Worm (Caenorhabditis elegans) whole organism, late embryonic: ENCODE data around the gene fipr-29.

Source experiments
- C38D4.7 ChIP-seq: fragments of 200-800 bp; sonication (Bioruptor generic); optimal IDR thresholded peaks from 2 replicates; lab custom pipeline; 2018; ENCODE audit warnings: mild to moderate bottlenecking, missing genetic modification characterization, moderate library complexity, missing compliant biosample characterization
- F13H6.1 ChIP-seq: sonication (generic microtip); optimal IDR thresholded peaks from 2 replicates; lab custom pipeline; 2016; ENCODE audit warnings: missing genetic modification characterization, missing compliant biosample characterization
- K02D7.2 ChIP-seq: sonication (generic microtip); optimal IDR thresholded peaks from 2 replicates; lab custom pipeline; 2017; ENCODE audit warnings: mild to moderate bottlenecking, missing genetic modification characterization, missing compliant biosample characterization
- ahr-1 ChIP-seq: sonication (generic microtip); optimal IDR thresholded peaks from 2 replicates; lab custom pipeline; 2016; ENCODE audit warnings: missing genetic modification characterization, missing compliant biosample characterization
- ama-1 ChIP-seq: fragments of 150-350 bp; optimal IDR thresholded peaks from 2 replicates; lab custom pipeline; 2014
- ceh-19 ChIP-seq: fragments of 200-800 bp; sonication (Bioruptor generic); optimal IDR thresholded peaks from 2 replicates; lab custom pipeline; 2018; ENCODE audit warnings: mild to moderate bottlenecking, missing genetic modification characterization, missing compliant biosample characterization
- ceh-24 ChIP-seq: sonication (generic microtip); optimal IDR thresholded peaks from 2 replicates; lab custom pipeline; 2016; ENCODE audit warnings: mild to moderate bottlenecking, missing genetic modification characterization, missing compliant biosample characterization
- ceh-30 ChIP-seq: fragments of 150-350 bp; optimal IDR thresholded peaks from 2 replicates; lab custom pipeline; 2014; ENCODE audit warnings: missing biosample characterization, missing genetic modification characterization
- ceh-45 ChIP-seq: fragments of 200-800 bp; sonication (Bioruptor generic); IDR thresholded peaks from 2 replicates; pipeline ENCODE4 v1.3.6; 2022; ENCODE audit warnings: missing genetic modification reagents, missing genetic modification characterization, missing compliant biosample characterization
- ceh-48 ChIP-seq: sonication (generic microtip); optimal IDR thresholded peaks from 2 replicates; lab custom pipeline; 2016; ENCODE audit warnings: missing genetic modification characterization, inconsistent platforms, missing compliant biosample characterization
- dmd-4 ChIP-seq: sonication (generic microtip); optimal IDR thresholded peaks from 2 replicates; lab custom pipeline; 2016; ENCODE audit warnings: borderline replicate concordance, missing genetic modification characterization, missing compliant biosample characterization
- dve-1 ChIP-seq: sonication (generic microtip); optimal IDR thresholded peaks from 2 replicates; lab custom pipeline; 2017; ENCODE audit warnings: antibody characterized with exemption, mild to moderate bottlenecking, missing genetic modification characterization, missing compliant biosample characterization
- elt-2 ChIP-seq: sonication (generic microtip); optimal IDR thresholded peaks from 2 replicates; lab custom pipeline; 2016; ENCODE audit warnings: missing genetic modification reagents, missing genetic modification characterization, missing compliant biosample characterization
- ets-4 ChIP-seq: sonication (generic microtip); optimal IDR thresholded peaks from 2 replicates; lab custom pipeline; 2016; ENCODE audit warnings: missing genetic modification characterization, missing compliant biosample characterization
- fkh-6 ChIP-seq: sonication (generic microtip); optimal IDR thresholded peaks from 2 replicates; lab custom pipeline; 2016; ENCODE audit warnings: missing genetic modification characterization, missing compliant biosample characterization
- hlh-30 ChIP-seq: sonication (generic microtip); optimal IDR thresholded peaks from 2 replicates; lab custom pipeline; 2017; ENCODE audit warnings: antibody characterized with exemption, missing genetic modification characterization, missing compliant biosample characterization; ENCODE audit not compliant: insufficient read depth
- hlh-8 ChIP-seq: sonication (generic microtip); optimal IDR thresholded peaks from 2 replicates; lab custom pipeline; 2016; ENCODE audit warnings: missing genotype, missing genetic modification characterization, missing compliant biosample characterization
- lim-6 ChIP-seq: sonication (generic microtip); optimal IDR thresholded peaks from 2 replicates; lab custom pipeline; 2016; ENCODE audit warnings: missing genetic modification characterization, missing compliant biosample characterization
- madf-2 ChIP-seq: sonication (generic microtip); optimal IDR thresholded peaks from 2 replicates; lab custom pipeline; 2017; ENCODE audit warnings: missing genetic modification characterization, missing compliant biosample characterization
- nfya-1 ChIP-seq: sonication (generic microtip); optimal IDR thresholded peaks from 2 replicates; lab custom pipeline; 2017; ENCODE audit warnings: missing genetic modification characterization, mild to moderate bottlenecking, missing compliant biosample characterization, antibody characterized with exemption, moderate library complexity
- npax-4 ChIP-seq: sonication (generic microtip); optimal IDR thresholded peaks from 2 replicates; lab custom pipeline; 2016; ENCODE audit warnings: missing genetic modification characterization, missing compliant biosample characterization
- pax-1 ChIP-seq: fragments of 150-350 bp; optimal IDR thresholded peaks from 2 replicates; lab custom pipeline; 2014; ENCODE audit warnings: missing biosample characterization, missing genetic modification characterization
- pha-2 ChIP-seq: sonication (generic microtip); optimal IDR thresholded peaks from 2 replicates; lab custom pipeline; 2017; ENCODE audit warnings: mild to moderate bottlenecking, missing genetic modification characterization, missing compliant biosample characterization
- pha-4 ChIP-seq: fragments of 150-350 bp; optimal IDR thresholded peaks from 2 replicates; lab custom pipeline; 2018; ENCODE audit warnings: missing biosample characterization, missing genetic modification reagents, missing genetic modification characterization
- pqm-1 ChIP-seq: sonication (generic microtip); optimal IDR thresholded peaks from 2 replicates; lab custom pipeline; 2016; ENCODE audit warnings: missing genetic modification characterization, missing compliant biosample characterization
- pros-1 ChIP-seq: fragments of 150-350 bp; optimal IDR thresholded peaks from 2 replicates; lab custom pipeline; 2014; ENCODE audit warnings: missing biosample characterization, missing genetic modification reagents, missing genetic modification characterization
- sox-2 ChIP-seq: fragments of 200-800 bp; sonication (Bioruptor generic); IDR thresholded peaks from 2 replicates; pipeline ENCODE4 v1.3.6; 2022; ENCODE audit warnings: missing genetic modification reagents, missing genetic modification characterization, missing compliant biosample characterization
- tbx-2 ChIP-seq: sonication (generic microtip); optimal IDR thresholded peaks from 2 replicates; lab custom pipeline; 2016; ENCODE audit warnings: missing genetic modification characterization, missing compliant biosample characterization
- ttx-3 ChIP-seq: sonication (generic microtip); optimal IDR thresholded peaks from 2 replicates; lab custom pipeline; 2016; ENCODE audit warnings: missing genetic modification reagents, missing genetic modification characterization, missing compliant biosample characterization
- unc-42 ChIP-seq: sonication (generic microtip); optimal IDR thresholded peaks from 2 replicates; lab custom pipeline; 2016; ENCODE audit warnings: missing genotype, missing genetic modification characterization, missing compliant biosample characterization
- unc-86 ChIP-seq: sonication (generic microtip); optimal IDR thresholded peaks from 2 replicates; lab custom pipeline; 2016; ENCODE audit warnings: missing genetic modification characterization, missing compliant biosample characterization
- ztf-16 ChIP-seq: sonication (generic microtip); optimal IDR thresholded peaks from 2 replicates; lab custom pipeline; 2017; ENCODE audit warnings: missing genetic modification characterization, missing compliant biosample characterization

fipr-29 gene

DNA sequence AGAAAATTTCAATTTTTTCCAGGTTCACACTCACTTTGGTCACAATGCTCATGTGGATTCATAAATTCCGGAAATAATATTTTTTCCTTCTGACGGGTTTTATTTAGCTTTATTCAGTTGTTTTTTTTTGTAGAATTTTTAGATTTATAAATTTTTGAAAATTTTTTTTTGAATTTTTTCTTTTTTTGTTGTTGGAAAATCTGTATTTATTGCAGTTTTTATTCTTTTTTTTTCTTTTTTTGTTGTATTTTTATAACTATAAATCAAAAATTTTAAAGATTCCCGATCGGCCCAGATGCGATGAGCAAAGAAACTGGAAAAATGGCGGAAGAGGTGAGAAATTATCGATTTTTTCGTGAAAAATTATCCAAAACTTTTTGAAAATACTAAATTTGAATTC lies 31.4 kb upstream of the fipr-29 start, which contains the start of gene ccep-135:
ccep-135 (plus strand) TSS at position 301 of the 400 bp plus-strand sequence.
- TF ChIP-seq fkh-6 (tag; lab: Kevin White, UChicago), result no peak
- no peak for TF ChIP-seq elt-2 (tag; lab: Kevin White, UChicago)
- no peak for TF ChIP-seq madf-2 (tag; lab: Kevin White, UChicago)
- no peak for TF ChIP-seq dmd-4 (tag; lab: Kevin White, UChicago)
- no peak for TF ChIP-seq F13H6.1 (tag; lab: Kevin White, UChicago)
- no peak for TF ChIP-seq pha-2
- no peak for TF ChIP-seq pax-1 (tag; lab: Kevin White, UChicago)
- TF ChIP-seq ahr-1 (tag; lab: Kevin White, UChicago), result no peak
- TF ChIP-seq hlh-8 (tag; lab: Kevin White, UChicago), result no peak
- no peak for TF ChIP-seq ceh-45
- TF ChIP-seq ceh-24 (tag; lab: Kevin White, UChicago), result no peak

ce11 chrIII:3086471-3086870 lies 26.3 kb upstream of the fipr-29 start, which contains the start of gene sft-1:
TSS of gene sft-1 (plus strand) at chrIII:3086671.
- TF ChIP-seq lim-6 (no peak), ceh-48 (tag; lab: Kevin White, UChicago) (peak; percentile 12), C38D4.7 (GFP tag; lab: Kevin White, UChicago) (no peak)

DNA sequence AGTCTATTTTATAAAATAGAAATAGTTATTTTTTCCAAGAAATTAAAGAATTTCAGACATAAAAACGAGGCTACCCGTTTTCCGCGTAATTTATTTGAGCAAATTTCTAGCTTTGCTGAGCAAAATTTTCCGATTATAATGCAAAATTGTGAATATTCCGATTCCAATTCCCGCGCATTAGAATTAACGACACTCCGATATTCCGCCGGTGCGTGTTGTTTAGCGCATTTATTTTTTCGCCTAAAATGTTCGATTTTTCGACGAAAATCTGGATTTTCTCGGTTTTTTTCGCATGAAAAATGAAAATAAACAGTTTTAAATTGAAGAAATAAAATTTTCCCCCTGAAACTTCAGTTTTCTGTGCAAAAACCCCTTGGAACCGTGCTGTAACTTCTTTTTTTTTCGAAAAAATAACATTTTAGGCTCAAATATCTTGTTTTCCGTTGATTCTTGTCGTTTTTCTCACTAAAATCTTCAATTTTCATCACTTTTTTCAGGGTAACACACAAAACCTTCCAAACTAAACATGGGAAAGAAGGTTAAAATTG lies 9.9 kb upstream of the fipr-29 start, which contains the start of gene H06I04.3:
H06I04.3 (plus strand) TSS at position 498 of the 548 bp plus-strand sequence.
- TF ChIP-seq tbx-2 (tag; lab: Kevin White, UChicago), result no peak
- peak; percentile 4 for TF ChIP-seq nfya-1 (tag; lab: Kevin White, UChicago)
- TF ChIP-seq, all 69 proteins: peak for 1

DNA sequence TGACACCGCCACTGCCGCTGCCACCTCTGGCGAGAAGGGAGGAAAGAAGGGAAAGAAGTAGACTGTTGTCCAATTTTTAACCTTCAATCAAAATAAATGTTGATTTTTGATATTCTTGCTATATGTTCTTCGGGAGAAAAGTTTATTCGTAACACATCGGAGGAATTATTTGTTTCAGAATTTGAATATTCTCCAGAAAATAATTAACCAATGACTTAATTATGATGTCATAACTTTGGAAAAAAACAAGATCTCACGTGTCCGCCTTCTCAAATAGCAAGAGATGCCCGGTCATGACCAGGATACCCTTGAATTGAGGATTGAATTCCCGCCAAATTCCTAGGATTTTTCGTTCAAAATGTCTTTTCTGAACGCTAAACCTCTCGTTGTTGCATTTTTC lies 8.9 kb upstream of the fipr-29 start:
- TF ChIP-seq ttx-3 (tag; lab: Kevin White, UChicago) (no peak), pqm-1 (tag; lab: Kevin White, UChicago) (no peak)

DNA sequence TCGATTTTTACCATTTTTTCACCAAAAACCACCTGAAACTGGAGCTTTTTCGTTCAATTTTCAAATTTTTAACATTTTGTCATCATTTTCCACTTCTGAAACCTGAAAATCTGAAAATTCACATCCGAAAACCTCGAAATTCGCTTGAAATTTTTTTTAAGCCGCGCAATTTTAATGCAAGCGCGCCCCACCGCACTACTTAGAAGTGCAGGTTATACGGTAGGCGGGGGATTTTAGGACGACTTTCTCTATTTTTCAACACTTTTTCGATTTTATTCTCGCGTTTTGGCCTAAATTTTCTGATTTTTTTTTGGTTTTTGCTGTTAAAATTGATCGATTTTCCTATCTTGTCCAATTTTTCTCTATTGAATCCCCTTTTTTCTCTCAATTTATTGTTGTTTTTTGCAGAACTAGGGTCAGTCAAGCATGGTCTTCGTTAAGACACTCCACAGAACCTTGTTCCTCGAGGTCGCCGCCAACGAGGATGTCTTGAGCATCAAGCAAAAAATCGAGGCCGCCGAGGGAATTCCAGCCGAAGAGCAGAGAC lies 7.8 kb upstream of the fipr-29 start, which contains the start of gene ubl-1:
ubl-1 (plus strand) TSS at position 402 of the 547 bp plus-strand sequence.
- TF ChIP-seq tbx-2 (tag; lab: Kevin White, UChicago) (peak; percentile 10), pqm-1 (tag; lab: Kevin White, UChicago) (no peak), pha-4 (tag; lab: Kevin White, UChicago) (no peak), unc-86 (tag; lab: Kevin White, UChicago) (no peak), elt-2 (tag; lab: Kevin White, UChicago) (peak; percentile 27), pros-1 (tag; lab: Kevin White, UChicago) (peak; percentile 21), ama-1 (lab: Kevin White, UChicago) (no peak), hlh-30 (tag; lab: Kevin White, UChicago) (no peak), nfya-1 (tag; lab: Kevin White, UChicago) (peak; percentile 80), dve-1 (tag; lab: Kevin White, UChicago) (peak; percentile 27), npax-4 (no peak), ceh-19 (GFP tag; lab: Kevin White, UChicago) (no peak), ceh-30 (tag; lab: Kevin White, UChicago) (no peak), ets-4 (tag; lab: Kevin White, UChicago) (peak; percentile 20), K02D7.2 (tag; lab: Kevin White, UChicago) (no peak), unc-42 (no peak), sox-2 (GFP tag; lab: Robert Waterston, UW) (no peak), pax-1 (tag; lab: Kevin White, UChicago) (peak; percentile 72), ztf-16 (tag; lab: Kevin White, UChicago) (no peak)
